Worm (Caenorhabditis elegans) whole organism, late embryonic: ENCODE measurements around the gene R04F11.5.
A peak's percentile ranks its signal among the peaks of the same experiment; 100 is the strongest.

ENCODE experiments used
- F13H6.1 ChIP-seq: sonication (generic microtip); optimal IDR thresholded peaks from 2 replicates; lab custom pipeline; 2016; ENCODE audit warnings: missing genetic modification characterization, missing compliant biosample characterization
- K02D7.2 ChIP-seq: sonication (generic microtip); optimal IDR thresholded peaks from 2 replicates; lab custom pipeline; 2017; ENCODE audit warnings: mild to moderate bottlenecking, missing genetic modification characterization, missing compliant biosample characterization
- K09A11.1 ChIP-seq: sonication (generic microtip); optimal IDR thresholded peaks from 2 replicates; lab custom pipeline; 2017; ENCODE audit warnings: antibody characterized with exemption, mild to moderate bottlenecking, missing genetic modification characterization, missing compliant biosample characterization; ENCODE audit not compliant: insufficient read depth
- ceh-18 ChIP-seq: sonication (generic microtip); optimal IDR thresholded peaks from 2 replicates; lab custom pipeline; 2016; ENCODE audit warnings: missing genetic modification characterization, missing compliant biosample characterization
- ceh-2 ChIP-seq: sonication (generic microtip); optimal IDR thresholded peaks from 2 replicates; lab custom pipeline; 2016; ENCODE audit warnings: missing genotype, missing genetic modification characterization, missing compliant biosample characterization
- ceh-30 ChIP-seq: fragments of 150-350 bp; optimal IDR thresholded peaks from 2 replicates; lab custom pipeline; 2014; ENCODE audit warnings: missing biosample characterization, missing genetic modification characterization
- ceh-31 ChIP-seq: sonication (generic microtip); optimal IDR thresholded peaks from 2 replicates; lab custom pipeline; 2016; ENCODE audit warnings: missing genetic modification characterization, missing compliant biosample characterization
- ceh-45 ChIP-seq: fragments of 200-800 bp; sonication (Bioruptor generic); IDR thresholded peaks from 2 replicates; pipeline ENCODE4 v1.3.6; 2022; ENCODE audit warnings: missing genetic modification reagents, missing genetic modification characterization, missing compliant biosample characterization
- ceh-9 ChIP-seq: sonication (generic microtip); optimal IDR thresholded peaks from 2 replicates; lab custom pipeline; 2016; ENCODE audit warnings: mild to moderate bottlenecking, missing genetic modification characterization, inconsistent platforms, missing compliant biosample characterization
- dve-1 ChIP-seq: sonication (generic microtip); optimal IDR thresholded peaks from 2 replicates; lab custom pipeline; 2017; ENCODE audit warnings: antibody characterized with exemption, mild to moderate bottlenecking, missing genetic modification characterization, missing compliant biosample characterization
- elt-2 ChIP-seq: sonication (generic microtip); optimal IDR thresholded peaks from 2 replicates; lab custom pipeline; 2016; ENCODE audit warnings: missing genetic modification reagents, missing genetic modification characterization, missing compliant biosample characterization
- elt-4 ChIP-seq: sonication (generic microtip); optimal IDR thresholded peaks from 2 replicates; lab custom pipeline; 2016; ENCODE audit warnings: missing genetic modification characterization, missing compliant biosample characterization
- fax-1 ChIP-seq: sonication (generic microtip); optimal IDR thresholded peaks from 2 replicates; lab custom pipeline; 2016; ENCODE audit warnings: missing genotype, missing genetic modification characterization, missing compliant biosample characterization
- fkh-10 ChIP-seq: fragments of 150-350 bp; optimal IDR thresholded peaks from 2 replicates; lab custom pipeline; 2014; ENCODE audit warnings: missing biosample characterization, missing genetic modification reagents, missing genetic modification characterization
- fkh-6 ChIP-seq: sonication (generic microtip); optimal IDR thresholded peaks from 2 replicates; lab custom pipeline; 2016; ENCODE audit warnings: missing genetic modification characterization, missing compliant biosample characterization
- gmeb-2 ChIP-seq: sonication (generic microtip); optimal IDR thresholded peaks from 2 replicates; lab custom pipeline; 2016; ENCODE audit warnings: missing genetic modification characterization, inconsistent platforms, missing compliant biosample characterization
- hlh-15 ChIP-seq: sonication (generic microtip); optimal IDR thresholded peaks from 2 replicates; lab custom pipeline; 2016; ENCODE audit warnings: missing genetic modification characterization, missing compliant biosample characterization
- hlh-30 ChIP-seq: sonication (generic microtip); optimal IDR thresholded peaks from 2 replicates; lab custom pipeline; 2017; ENCODE audit warnings: antibody characterized with exemption, missing genetic modification characterization, missing compliant biosample characterization; ENCODE audit not compliant: insufficient read depth
- hlh-6 ChIP-seq: sonication (generic microtip); optimal IDR thresholded peaks from 2 replicates; lab custom pipeline; 2016; ENCODE audit warnings: missing genotype, missing genetic modification characterization, missing compliant biosample characterization
- nfya-1 ChIP-seq: sonication (generic microtip); optimal IDR thresholded peaks from 2 replicates; lab custom pipeline; 2017; ENCODE audit warnings: missing genetic modification characterization, mild to moderate bottlenecking, missing compliant biosample characterization, antibody characterized with exemption, moderate library complexity
- nhr-11 ChIP-seq: fragments of 150-350 bp; optimal IDR thresholded peaks from 2 replicates; lab custom pipeline; 2014; ENCODE audit warnings: missing biosample characterization, missing genetic modification characterization
- nhr-232 ChIP-seq: sonication (generic microtip); optimal IDR thresholded peaks from 2 replicates; lab custom pipeline; 2016; ENCODE audit warnings: missing genetic modification characterization, missing compliant biosample characterization
- odd-2 ChIP-seq: sonication (generic microtip); optimal IDR thresholded peaks from 2 replicates; lab custom pipeline; 2017; ENCODE audit warnings: antibody characterized with exemption, mild to moderate bottlenecking, missing genetic modification characterization, missing compliant biosample characterization
- pat-9 ChIP-seq: fragments of 200-800 bp; sonication (Bioruptor generic); optimal IDR thresholded peaks from 2 replicates; lab custom pipeline; 2018; ENCODE audit warnings: mild to moderate bottlenecking, missing genetic modification characterization, moderate library complexity, missing compliant biosample characterization
- pax-1 ChIP-seq: fragments of 150-350 bp; optimal IDR thresholded peaks from 2 replicates; lab custom pipeline; 2014; ENCODE audit warnings: missing biosample characterization, missing genetic modification characterization
- pha-2 ChIP-seq: sonication (generic microtip); optimal IDR thresholded peaks from 2 replicates; lab custom pipeline; 2017; ENCODE audit warnings: mild to moderate bottlenecking, missing genetic modification characterization, missing compliant biosample characterization
- pha-4 ChIP-seq: fragments of 150-350 bp; optimal IDR thresholded peaks from 2 replicates; lab custom pipeline; 2018; ENCODE audit warnings: missing biosample characterization, missing genetic modification reagents, missing genetic modification characterization
- ref-2 ChIP-seq: sonication (generic microtip); optimal IDR thresholded peaks from 2 replicates; lab custom pipeline; 2016; ENCODE audit warnings: missing genetic modification characterization, missing compliant biosample characterization
- rnt-1 ChIP-seq: sonication (generic microtip); optimal IDR thresholded peaks from 2 replicates; lab custom pipeline; 2016; ENCODE audit warnings: missing genetic modification characterization, missing compliant biosample characterization
- syd-9 ChIP-seq: sonication (generic microtip); optimal IDR thresholded peaks from 2 replicates; lab custom pipeline; 2016; ENCODE audit warnings: mild to moderate bottlenecking, missing genetic modification characterization, moderate library complexity, missing compliant biosample characterization
- tbx-2 ChIP-seq: sonication (generic microtip); optimal IDR thresholded peaks from 2 replicates; lab custom pipeline; 2016; ENCODE audit warnings: missing genetic modification characterization, missing compliant biosample characterization
- ttx-3 ChIP-seq: sonication (generic microtip); optimal IDR thresholded peaks from 2 replicates; lab custom pipeline; 2016; ENCODE audit warnings: missing genetic modification reagents, missing genetic modification characterization, missing compliant biosample characterization
- unc-3 ChIP-seq, 2 experiments: fragments of 200-800 bp in 1 of 2; sonication (Bioruptor generic) in 1 of 2; sonication (generic microtip) in 1 of 2; conservative IDR thresholded peaks in 1 of 2; optimal IDR thresholded peaks in 1 of 2; 2 replicates each; pipeline versions ENCODE4 v1.3.6 to Lab custom; 2016 to 2022; ENCODE audit warnings: missing compliant biosample characterization in 2 of 2, missing genetic modification characterization in 2 of 2, missing genetic modification reagents in 1 of 2
- unc-42 ChIP-seq: sonication (generic microtip); optimal IDR thresholded peaks from 2 replicates; lab custom pipeline; 2016; ENCODE audit warnings: missing genotype, missing genetic modification characterization, missing compliant biosample characterization
- unc-86 ChIP-seq: sonication (generic microtip); optimal IDR thresholded peaks from 2 replicates; lab custom pipeline; 2016; ENCODE audit warnings: missing genetic modification characterization, missing compliant biosample characterization
- zip-5 ChIP-seq: sonication (generic microtip); optimal IDR thresholded peaks from 2 replicates; lab custom pipeline; 2016; ENCODE audit warnings: missing genetic modification characterization, missing compliant biosample characterization
- ztf-16 ChIP-seq: sonication (generic microtip); optimal IDR thresholded peaks from 2 replicates; lab custom pipeline; 2017; ENCODE audit warnings: missing genetic modification characterization, missing compliant biosample characterization

Gene R04F11.5

ce11 chrV:12317894-12318553 lies at the start of gene R04F11.5, which contains the start of gene R04F11.2:
TSS of gene R04F11.5 (minus strand) at chrV:12318019.
TSS of gene R04F11.2 (plus strand) at chrV:12318381.
- TF ChIP-seq nfya-1 (tag; lab: Kevin White, UChicago), result peak; percentile 84
- TF ChIP-seq fkh-10 (GFP tag; lab: Kevin White, UChicago), result peak; percentile 6
- TF ChIP-seq ref-2 (tag; lab: Kevin White, UChicago), result peak; percentile 12
- TF ChIP-seq ceh-18, result peak; percentile 8
- TF ChIP-seq unc-42, result peak; percentile 15
- TF ChIP-seq hlh-15 (tag; lab: Kevin White, UChicago), result no peak
- TF ChIP-seq ceh-31 (tag; lab: Kevin White, UChicago), result peak; percentile 53
- TF ChIP-seq ceh-2 (tag; lab: Kevin White, UChicago), result no peak

- TF ChIP-seq pax-1 (tag; lab: Kevin White, UChicago) (no peak), ztf-16 (no peak), nhr-11 (tag; lab: Kevin White, UChicago) (no peak), rnt-1 (no peak), unc-3 (GFP tag; conservative IDR thresholded peaks at IDR 0.05; lab: Robert Waterston, UW) (no peak), unc-3 (tag; optimal IDR thresholded peaks at IDR 0.05; lab: Kevin White, UChicago) (no peak), pha-4 (tag; lab: Kevin White, UChicago) (no peak), F13H6.1 (tag; lab: Kevin White, UChicago) (no peak), nhr-232 (tag; lab: Kevin White, UChicago) (no peak), elt-2 (tag; lab: Kevin White, UChicago) (no peak), elt-4 (tag; lab: Kevin White, UChicago) (no peak), ceh-18 (no peak), hlh-15 (tag; lab: Kevin White, UChicago) (no peak), gmeb-2 (tag; lab: Kevin White, UChicago) (no peak), odd-2 (tag; lab: Kevin White, UChicago) (no peak), zip-5 (tag; lab: Kevin White, UChicago) (no peak), ceh-45 (GFP tag; lab: Robert Waterston, UW) (no peak), pat-9 (tag; lab: Kevin White, UChicago) (no peak)
Observed at ce11 chrV:12365104-12365503, 47.3 kb upstream of the R04F11.5 start, which contains the start of gene fipr-2. TSS of gene fipr-2 (plus strand) at chrV:12365348.

ce11 chrV:12361644-12362043 lies 43.8 kb upstream of the R04F11.5 start, which contains the start of gene fipr-1:
TSS of gene fipr-1 (minus strand) at chrV:12361744.
- no peak for TF ChIP-seq ceh-18
- no peak for TF ChIP-seq fkh-6 (tag; lab: Kevin White, UChicago)
- TF ChIP-seq elt-4 (tag; lab: Kevin White, UChicago), result no peak
- no peak for TF ChIP-seq unc-86 (tag; lab: Kevin White, UChicago)
- TF ChIP-seq pha-2, result no peak
- no peak for TF ChIP-seq hlh-30 (tag; lab: Kevin White, UChicago)
- TF ChIP-seq K02D7.2, result no peak
- TF ChIP-seq dve-1 (tag; lab: Kevin White, UChicago), result no peak
- no peak for TF ChIP-seq K09A11.1 (tag; lab: Kevin White, UChicago)
- TF ChIP-seq tbx-2 (tag; lab: Kevin White, UChicago), result no peak
- no peak for TF ChIP-seq ceh-30
- TF ChIP-seq unc-42, result no peak
- no peak for TF ChIP-seq zip-5 (tag; lab: Kevin White, UChicago)
- no peak for TF ChIP-seq fax-1
- no peak for TF ChIP-seq ceh-9 (tag; lab: Kevin White, UChicago)
- no peak for TF ChIP-seq ttx-3
- no peak for TF ChIP-seq hlh-6
- TF ChIP-seq ref-2 (tag; lab: Kevin White, UChicago), result no peak
- no peak for TF ChIP-seq syd-9
